Worm (Caenorhabditis elegans) whole organism, L4 larva: ENCODE results near the gene tbx-32.

ENCODE experiments used
- ZK546.5 ChIP-seq, 2 experiments: sonication (generic microtip); optimal IDR thresholded peaks; 2 replicates each; lab custom pipeline; 2017; ENCODE audit warnings: missing biosample characterization in 2 of 2, missing genetic modification characterization in 2 of 2
- lin-15B ChIP-seq: fragments of 150-350 bp; sonication (generic microtip); optimal IDR thresholded peaks from 3 replicates; lab custom pipeline; 2014; ENCODE audit warnings: missing biosample characterization, missing genetic modification characterization
- pha-4 ChIP-seq, 2 experiments: fragments of 150-350 bp in 1 of 2; fragments of 200-800 bp in 1 of 2; sonication (Bioruptor generic) in 1 of 2; IDR thresholded peaks in 1 of 2; optimal IDR thresholded peaks in 1 of 2; 2 replicates each; pipeline versions ENCODE4 v1.3.6 to Lab custom; 2014 to 2022; ENCODE audit warnings: missing genetic modification characterization in 2 of 2, missing genetic modification reagents in 2 of 2, missing biosample characterization in 1 of 2, missing compliant biosample characterization in 1 of 2

- TF ChIP-seq ZK546.5 (tag; optimal IDR thresholded peaks at IDR 0.05; lab: Kevin White, UChicago) (no peak), pha-4 (GFP tag; IDR thresholded peaks at IDR 0.05; lab: Robert Waterston, UW) (no peak), pha-4 (tag; optimal IDR thresholded peaks at IDR 0.05; lab: Kevin White, UChicago) (no peak), lin-15B (tag; lab: Kevin White, UChicago) (no peak)
These were observed 48.5 kb downstream of the tbx-32 start, which contains the start of gene C36C9.5 for ce11 chrX:1703840-1704239.
